Fruit fly (Drosophila melanogaster): ENCODE measurements around the gene Eig71Ei.

dm6 chr3L:15639978-15640377 is 19.5 kb upstream of the Eig71Ei start:
- TF ChIP-seq tai (GFP tag; optimal IDR thresholded peaks at IDR 0.05) (no peak), sv (GFP tag; optimal IDR thresholded peaks at IDR 0.05) (no peak), Hr78 (GFP tag; optimal IDR thresholded peaks at IDR 0.05) (no peak), brk (GFP tag; optimal IDR thresholded peaks at IDR 0.05) (no peak), CG9705 (GFP tag; optimal IDR thresholded peaks at IDR 0.05) (no peak)

Measured in whole organism, wandering third instar larva.